Fruit fly (Drosophila melanogaster) whole organism, larva: ENCODE data around the gene Oatp30B.

Source experiments
- noc ChIP-seq: fragments of 200-800 bp; sonication (Bioruptor generic); optimal IDR thresholded peaks from 3 replicates; lab custom pipeline; 2019; ENCODE audit warnings: missing biosample characterization, mild to moderate bottlenecking, missing genetic modification characterization, moderate library complexity

The Oatp30B gene

DNA sequence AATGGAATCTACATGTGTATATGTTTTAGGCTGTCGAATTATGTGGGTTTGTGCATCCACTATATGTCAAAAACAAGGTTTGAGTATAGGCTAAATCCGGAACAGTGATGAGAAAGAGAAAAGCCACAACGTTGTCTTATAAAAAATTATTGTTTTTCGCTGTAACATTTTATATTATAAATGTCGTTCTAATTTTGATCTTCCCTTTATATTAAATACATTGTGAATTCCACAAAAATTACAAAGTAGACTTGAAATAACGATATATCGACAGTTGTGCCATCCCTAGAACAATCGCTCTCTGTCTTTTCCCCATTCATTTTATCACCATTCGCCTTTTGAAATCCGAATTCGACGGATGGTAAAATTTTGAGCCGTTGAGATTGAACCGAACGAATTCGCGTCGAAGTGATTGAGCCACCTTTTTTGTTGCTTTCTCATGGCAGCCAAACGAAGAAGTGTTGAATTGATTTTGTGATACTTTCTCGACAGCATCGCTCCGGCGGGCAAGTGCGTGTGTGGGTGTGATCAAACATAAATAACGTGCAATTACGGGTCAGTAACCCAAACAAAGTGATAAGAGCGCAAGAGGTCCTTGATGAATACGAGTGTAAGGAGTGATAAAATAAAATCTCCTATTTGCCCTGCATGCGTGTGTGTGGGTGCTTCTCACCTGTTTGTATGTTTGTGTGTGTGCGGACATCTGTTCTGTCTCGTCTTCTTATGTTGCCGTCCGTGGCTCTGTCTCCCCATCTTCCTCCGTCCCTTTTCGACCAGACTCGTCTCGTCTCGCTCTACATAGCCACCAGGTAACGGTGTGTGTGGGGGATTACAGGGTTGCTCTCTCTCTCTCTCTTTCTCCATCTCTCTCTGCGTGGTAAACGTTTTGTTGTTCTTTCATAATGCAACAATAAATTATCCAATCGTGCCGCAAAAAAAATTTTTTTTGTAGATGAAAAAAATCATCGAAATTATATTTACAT, at the start of gene Oatp30B:
Gene Oatp30B (plus strand): TSS at position 325 of the 983 bp plus-strand sequence.
- TF ChIP-seq noc (tag; lab: Kevin White, UChicago) = peak; percentile 92

DNA sequence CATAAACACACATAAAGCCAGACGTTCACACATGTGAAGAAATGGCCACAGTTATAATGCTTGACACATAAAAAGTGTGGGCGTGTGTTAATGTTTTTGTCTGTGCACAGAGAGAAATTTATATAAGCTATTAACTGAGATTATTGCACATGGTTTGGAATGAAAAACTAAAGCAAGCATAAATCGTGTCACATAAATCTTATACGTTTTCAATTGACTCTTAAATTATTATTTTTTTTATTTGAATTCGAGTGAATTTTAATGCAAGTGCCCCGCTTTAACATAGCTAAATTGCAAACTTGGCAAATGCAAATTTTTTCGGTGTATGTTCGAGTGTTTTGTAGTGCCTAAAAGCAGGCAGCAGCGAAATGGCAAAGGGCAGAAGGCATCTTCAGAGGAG, 33.5 kb upstream of the Oatp30B start:
- no peak for TF ChIP-seq noc (tag; lab: Kevin White, UChicago)

dm6 chr2L:9490788-9491187, 30.2 kb upstream of the Oatp30B start:
- no peak for TF ChIP-seq noc (tag; lab: Kevin White, UChicago)

- peak; percentile 77 for TF ChIP-seq noc (tag; lab: Kevin White, UChicago)
These were observed 27.4 kb upstream of the Oatp30B start for dm6 chr2L:9493375-9494263.

dm6 chr2L:9494663-9495417, 26.2 kb upstream of the Oatp30B start, which contains the start of gene Gdi:
Gdi (minus strand) TSS chr2L:9494876.
- no peak for TF ChIP-seq noc (tag; lab: Kevin White, UChicago)

dm6 chr2L:9495418-9495779, 25.6 kb upstream of the Oatp30B start, which contains the start of gene CG33298:
CG33298 (plus strand) TSS chr2L:9495474.
- TF ChIP-seq noc (tag; lab: Kevin White, UChicago) = no peak

- TF ChIP-seq noc (tag; lab: Kevin White, UChicago) = no peak
These were observed 25.1 kb upstream of the Oatp30B start for dm6 chr2L:9495870-9496269.

DNA sequence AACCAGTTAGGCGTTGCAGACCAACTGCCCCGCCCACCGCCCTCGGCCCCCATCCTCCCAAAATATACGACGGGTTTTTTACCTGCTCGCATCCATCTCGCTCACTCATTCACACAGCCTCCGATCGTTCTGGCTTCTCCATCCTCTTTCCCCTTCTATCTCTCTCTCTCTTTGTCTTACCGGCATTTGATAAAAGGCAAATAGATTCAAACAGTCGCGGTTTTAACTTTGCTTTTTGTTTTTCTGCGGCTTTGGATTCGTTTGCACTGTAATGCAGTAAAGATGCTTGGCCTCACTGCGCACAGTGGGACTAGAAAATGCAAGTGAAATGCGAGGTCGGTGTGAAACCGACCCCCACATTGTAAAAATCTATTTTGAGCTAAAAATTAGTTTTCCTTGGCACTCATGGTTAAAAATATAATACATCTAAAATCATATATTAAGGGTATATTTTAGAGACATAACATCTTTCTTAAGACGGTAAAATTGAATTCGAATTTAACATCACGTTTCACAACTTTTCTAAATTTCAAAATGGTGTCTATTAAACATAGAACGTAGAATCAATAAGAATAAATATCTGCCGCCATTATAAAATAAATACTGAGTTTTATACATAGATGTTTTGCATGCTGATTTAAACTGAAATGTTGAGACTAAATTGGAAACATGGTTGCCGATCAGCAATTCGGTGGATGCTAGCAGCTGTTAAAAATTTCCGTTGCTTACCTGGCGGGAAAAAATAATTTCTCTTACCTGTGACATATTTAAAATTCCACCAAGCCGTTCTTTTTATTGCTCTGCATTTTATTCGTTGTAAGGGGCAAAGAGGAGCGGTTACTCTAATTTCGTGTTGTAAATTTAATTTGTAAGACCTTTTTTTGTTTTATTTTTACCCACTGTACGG, 24.4 kb upstream of the Oatp30B start:
- TF ChIP-seq noc (tag; lab: Kevin White, UChicago) = no peak

- TF ChIP-seq noc (tag; lab: Kevin White, UChicago) = no peak
These were observed 23.7 kb upstream of the Oatp30B start for dm6 chr2L:9497285-9497660.

dm6 chr2L:9498185-9498984, 22.6 kb upstream of the Oatp30B start:
- peak; percentile 82 for TF ChIP-seq noc (tag; lab: Kevin White, UChicago)

- no peak for TF ChIP-seq noc (tag; lab: Kevin White, UChicago)
These were observed 22.1 kb upstream of the Oatp30B start for dm6 chr2L:9498985-9499249.

dm6 chr2L:9500454-9500853, 20.6 kb upstream of the Oatp30B start:
- TF ChIP-seq noc (tag; lab: Kevin White, UChicago) = no peak

DNA sequence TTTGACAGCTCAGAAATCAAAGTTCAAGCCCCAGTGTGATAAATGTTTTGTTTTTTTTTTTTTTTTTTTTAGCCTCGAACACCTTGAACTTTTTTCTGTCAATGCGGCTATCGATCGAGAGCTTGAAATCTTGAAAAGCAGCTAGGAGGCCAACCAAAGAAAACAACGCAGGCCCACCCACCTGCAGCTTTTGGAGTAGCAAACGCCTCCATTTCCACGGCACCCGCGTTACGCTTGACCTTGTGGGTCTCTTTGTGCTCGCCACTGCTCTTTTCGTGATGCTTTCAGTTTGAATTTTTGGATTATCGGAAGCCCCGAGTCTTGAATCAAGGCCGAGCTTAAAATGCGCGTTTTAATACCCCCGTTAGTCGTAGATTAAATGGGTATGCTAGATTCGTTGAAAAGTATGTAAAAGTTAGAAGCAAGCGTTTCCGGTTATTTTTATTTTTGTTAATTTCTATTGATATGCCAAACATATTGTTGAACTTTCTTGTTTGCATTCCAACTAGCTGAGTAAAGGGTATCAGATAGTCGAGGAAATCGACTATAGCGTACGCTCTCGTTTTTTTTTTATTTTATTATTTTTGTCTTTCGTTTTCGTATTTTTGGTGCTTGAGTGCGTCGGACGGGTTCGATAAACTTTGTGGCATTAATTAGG, 18.1 kb upstream of the Oatp30B start:
- TF ChIP-seq noc (tag; lab: Kevin White, UChicago) = peak; percentile 64
